Worm (Caenorhabditis elegans) whole organism, young adult: ENCODE results near the gene mrpl-36.

Experiments used
- C06A6.2 ChIP-seq: fragments of 200-800 bp; sonication (Bioruptor generic); conservative IDR thresholded peaks from 2 replicates; pipeline ENCODE4 v1.3.6; 2022; ENCODE audit warnings: missing genetic modification characterization, missing compliant biosample characterization
- F23B12.7 ChIP-seq: sonication (generic microtip); optimal IDR thresholded peaks from 2 replicates; lab custom pipeline; 2017; ENCODE audit warnings: missing genetic modification characterization, mild to moderate bottlenecking, missing compliant biosample characterization, antibody characterized with exemption, moderate library complexity; ENCODE audit not compliant: insufficient read depth
- F55B11.4 ChIP-seq: sonication (generic microtip); optimal IDR thresholded peaks from 2 replicates; lab custom pipeline; 2016; ENCODE audit warnings: missing compliant biosample characterization, missing genetic modification characterization, borderline replicate concordance; ENCODE audit not compliant: insufficient read depth
- F57C9.4 ChIP-seq: sonication (generic microtip); optimal IDR thresholded peaks from 2 replicates; lab custom pipeline; 2017; ENCODE audit warnings: mild to moderate bottlenecking, missing genetic modification characterization, missing compliant biosample characterization
- Y53G8AR.9 ChIP-seq: fragments of 200-800 bp; sonication (Bioruptor generic); conservative IDR thresholded peaks from 2 replicates; pipeline ENCODE4 v1.3.6; 2022; ENCODE audit warnings: missing genetic modification reagents, missing genetic modification characterization, missing compliant biosample characterization
- ZK185.1 ChIP-seq: sonication (generic microtip); optimal IDR thresholded peaks from 2 replicates; lab custom pipeline; 2016; ENCODE audit warnings: mild to moderate bottlenecking, missing genetic modification characterization, missing compliant biosample characterization; ENCODE audit not compliant: poor library complexity, severe bottlenecking
- ama-1 ChIP-seq, 3 experiments: fragments of 150-350 bp in 1 of 3; sonication (generic microtip) in 2 of 3; optimal IDR thresholded peaks; 2 replicates each; lab custom pipeline; 2014 to 2018; ENCODE audit warnings: missing biosample characterization in 2 of 3, missing genetic modification characterization in 2 of 3, missing genetic modification reagents in 2 of 3
- aptf-2 ChIP-seq: fragments of 200-800 bp; sonication (Bioruptor generic); conservative IDR thresholded peaks from 2 replicates; pipeline ENCODE4 v1.3.6; 2022; ENCODE audit warnings: missing genetic modification reagents, missing genetic modification characterization, missing compliant biosample characterization
- athp-1 ChIP-seq: sonication (generic microtip); optimal IDR thresholded peaks from 2 replicates; lab custom pipeline; 2017; ENCODE audit warnings: mild to moderate bottlenecking, missing genetic modification characterization, missing compliant biosample characterization
- attf-3 ChIP-seq: fragments of 200-800 bp; sonication (Bioruptor generic); conservative IDR thresholded peaks from 2 replicates; pipeline ENCODE4 v1.3.6; 2022; ENCODE audit warnings: missing genetic modification reagents, missing genetic modification characterization, missing compliant biosample characterization
- attf-5 ChIP-seq: fragments of 200-800 bp; sonication (Bioruptor generic); optimal IDR thresholded peaks from 2 replicates; lab custom pipeline; 2018; ENCODE audit warnings: mild to moderate bottlenecking, missing genetic modification characterization, missing compliant biosample characterization
- cebp-1 ChIP-seq, 2 experiments: fragments of 200-800 bp in 1 of 2; sonication (Bioruptor generic) in 1 of 2; sonication (generic microtip) in 1 of 2; IDR thresholded peaks in 1 of 2; optimal IDR thresholded peaks in 1 of 2; 2 replicates each; pipeline versions ENCODE4 v1.3.6 to Lab custom; 2017 to 2022; ENCODE audit warnings: missing compliant biosample characterization in 2 of 2, missing genetic modification characterization in 2 of 2, mild to moderate bottlenecking in 1 of 2, missing genetic modification reagents in 1 of 2, moderate library complexity in 1 of 2
- ceh-100 ChIP-seq: fragments of 200-800 bp; sonication (Bioruptor generic); IDR thresholded peaks from 2 replicates; pipeline ENCODE4 v1.3.6; 2022; ENCODE audit warnings: missing genetic modification reagents, missing genetic modification characterization, missing compliant biosample characterization
- chd-7 ChIP-seq: sonication (generic microtip); optimal IDR thresholded peaks from 2 replicates; lab custom pipeline; 2016; ENCODE audit warnings: mild to moderate bottlenecking, missing genetic modification characterization, moderate library complexity, missing compliant biosample characterization
- dox-1 ChIP-seq: fragments of 200-800 bp; sonication (Bioruptor generic); IDR thresholded peaks from 2 replicates; pipeline ENCODE4 v1.3.6; 2022; ENCODE audit warnings: missing genetic modification reagents, missing genetic modification characterization, missing compliant biosample characterization
- dpff-1 ChIP-seq: sonication (generic microtip); optimal IDR thresholded peaks from 2 replicates; lab custom pipeline; 2017; ENCODE audit warnings: mild to moderate bottlenecking, missing genetic modification characterization, missing compliant biosample characterization
- efl-1 ChIP-seq: fragments of 150-350 bp; optimal IDR thresholded peaks from 2 replicates; lab custom pipeline; 2014; ENCODE audit warnings: missing biosample characterization, missing genetic modification reagents, missing genetic modification characterization
- ekl-4 ChIP-seq: fragments of 200-800 bp; sonication (Bioruptor generic); IDR thresholded peaks from 2 replicates; pipeline ENCODE4 v1.3.6; 2022; ENCODE audit warnings: missing genetic modification reagents, missing genetic modification characterization, missing compliant biosample characterization
- fkh-3 ChIP-seq: sonication (generic microtip); optimal IDR thresholded peaks from 2 replicates; lab custom pipeline; 2016; ENCODE audit warnings: mild to moderate bottlenecking, missing genetic modification characterization, missing compliant biosample characterization
- lin-26 ChIP-seq: fragments of 200-800 bp; sonication (Bioruptor generic); IDR thresholded peaks from 2 replicates; pipeline ENCODE4 v1.3.6; 2022; ENCODE audit warnings: missing genetic modification reagents, missing genetic modification characterization, missing compliant biosample characterization
- lin-35 ChIP-seq, 3 experiments: fragments of 150-350 bp in 2 of 3; sonication (generic microtip) in 1 of 3; optimal IDR thresholded peaks; 2 replicates each; lab custom pipeline; 2014 to 2018; ENCODE audit warnings: missing biosample characterization in 3 of 3, missing genetic modification characterization in 3 of 3, missing genetic modification reagents in 3 of 3
- lin-40 ChIP-seq: sonication (generic microtip); optimal IDR thresholded peaks from 2 replicates; lab custom pipeline; 2016; ENCODE audit warnings: missing genetic modification characterization, mild to moderate bottlenecking, missing compliant biosample characterization, missing genotype, missing genetic modification reagents
- lin-54 ChIP-seq: fragments of 200-800 bp; sonication (Bioruptor generic); optimal IDR thresholded peaks from 2 replicates; lab custom pipeline; 2018; ENCODE audit warnings: mild to moderate bottlenecking, missing genetic modification characterization, missing compliant biosample characterization
- lsl-1 ChIP-seq: fragments of 200-800 bp; sonication (Bioruptor generic); optimal IDR thresholded peaks from 2 replicates; lab custom pipeline; 2018; ENCODE audit warnings: mild to moderate bottlenecking, missing genetic modification characterization, moderate library complexity, missing compliant biosample characterization
- lsy-27 ChIP-seq: sonication (generic microtip); optimal IDR thresholded peaks from 2 replicates; lab custom pipeline; 2017; ENCODE audit warnings: missing genetic modification characterization, mild to moderate bottlenecking, missing compliant biosample characterization, antibody characterized with exemption, missing genotype, borderline replicate concordance; ENCODE audit not compliant: insufficient read depth
- mcd-1 ChIP-seq: fragments of 200-800 bp; sonication (Bioruptor generic); IDR thresholded peaks from 2 replicates; pipeline ENCODE4 v1.3.6; 2022; ENCODE audit warnings: missing genetic modification reagents, missing genetic modification characterization, missing compliant biosample characterization
- nhr-80 ChIP-seq: sonication (generic microtip); optimal IDR thresholded peaks from 2 replicates; lab custom pipeline; 2016; ENCODE audit warnings: missing genetic modification characterization, missing compliant biosample characterization
- snpc-1.1 ChIP-seq: sonication (generic microtip); optimal IDR thresholded peaks from 2 replicates; lab custom pipeline; 2017; ENCODE audit warnings: missing genetic modification characterization, mild to moderate bottlenecking, missing compliant biosample characterization, antibody characterized with exemption, moderate library complexity, missing genotype, missing genetic modification reagents; ENCODE audit not compliant: insufficient read depth
- snpc-1.3 ChIP-seq: sonication (generic microtip); optimal IDR thresholded peaks from 2 replicates; lab custom pipeline; 2017; ENCODE audit warnings: missing genetic modification characterization, mild to moderate bottlenecking, missing compliant biosample characterization, antibody characterized with exemption, moderate library complexity, missing genotype, missing genetic modification reagents; ENCODE audit not compliant: insufficient read depth
- tbx-9 ChIP-seq: sonication (generic microtip); optimal IDR thresholded peaks from 2 replicates; lab custom pipeline; 2016; ENCODE audit warnings: borderline replicate concordance, missing genetic modification characterization, inconsistent platforms, missing compliant biosample characterization
- unc-62 ChIP-seq: fragments of 150-350 bp; optimal IDR thresholded peaks from 2 replicates; lab custom pipeline; 2014; ENCODE audit warnings: missing biosample characterization, missing genetic modification reagents, missing genetic modification characterization
- zim-3 ChIP-seq: sonication (generic microtip); optimal IDR thresholded peaks from 2 replicates; lab custom pipeline; 2017; ENCODE audit warnings: mild to moderate bottlenecking, missing genetic modification characterization, moderate library complexity, missing compliant biosample characterization
- ztf-25 ChIP-seq: fragments of 200-800 bp; sonication (Bioruptor generic); IDR thresholded peaks from 2 replicates; pipeline ENCODE4 v1.3.6; 2022; ENCODE audit warnings: missing genetic modification reagents, missing genetic modification characterization, missing compliant biosample characterization
- ztf-26 ChIP-seq: sonication (generic microtip); optimal IDR thresholded peaks from 2 replicates; lab custom pipeline; 2017; ENCODE audit warnings: missing genetic modification characterization, missing compliant biosample characterization
- ztf-28 ChIP-seq: fragments of 200-800 bp; sonication (Bioruptor generic); IDR thresholded peaks from 2 replicates; pipeline ENCODE4 v1.3.6; 2022; ENCODE audit warnings: missing genetic modification reagents, missing genetic modification characterization, missing compliant biosample characterization
- ztf-3 ChIP-seq: fragments of 200-800 bp; sonication (Bioruptor generic); optimal IDR thresholded peaks from 2 replicates; lab custom pipeline; 2018; ENCODE audit warnings: mild to moderate bottlenecking, missing genetic modification characterization, missing compliant biosample characterization

mrpl-36 gene

DNA sequence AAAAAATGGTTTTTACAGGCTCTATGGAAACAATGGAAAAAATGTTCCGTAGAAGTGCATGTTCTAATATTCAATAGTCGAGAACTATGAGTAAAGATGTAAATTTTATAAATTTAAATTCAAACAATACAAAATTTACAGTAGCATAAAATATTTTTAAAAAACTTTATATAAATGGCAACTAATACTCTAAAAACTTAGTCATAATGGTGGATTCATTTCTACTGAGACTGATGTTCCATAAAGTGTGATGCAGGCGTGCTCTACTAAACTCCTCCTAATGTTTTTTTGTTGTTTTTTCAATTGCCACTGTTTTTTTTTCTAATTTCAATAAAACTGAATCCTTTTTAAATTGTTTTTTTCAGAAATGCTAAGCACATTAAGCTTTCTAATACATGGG, 39.7 kb downstream of the mrpl-36 start, which contains the start of gene gtap-2:
gtap-2 (plus strand) TSS at position 366 of the 400 bp plus-strand sequence.
- TF ChIP-seq attf-5 (GFP tag; lab: Kevin White, UChicago) (no peak), ZK185.1 (tag; lab: Kevin White, UChicago) (peak; percentile 7), ceh-100 (GFP tag; lab: Robert Waterston, UW) (peak; percentile 85), dox-1 (no peak), lin-54 (GFP tag; lab: Kevin White, UChicago) (no peak), lsy-27 (tag; lab: Kevin White, UChicago) (no peak), F23B12.7 (tag; lab: Kevin White, UChicago) (no peak)

- TF ChIP-seq fkh-3 (tag; lab: Kevin White, UChicago) (no peak), ztf-28 (GFP tag; lab: Robert Waterston, UW) (no peak), lin-35 (GFP tag; optimal IDR thresholded peaks at IDR 0.05; lab: Kevin White, UChicago) (no peak), nhr-80 (tag; lab: Kevin White, UChicago) (peak; percentile 51), ztf-26 (tag; lab: Kevin White, UChicago) (peak; percentile 26), attf-5 (GFP tag; lab: Kevin White, UChicago) (peak; percentile 47), Y53G8AR.9 (0 out of 2 replicates have a peak, but pooled peaks have one; percentile 15), cebp-1 (GFP tag; IDR thresholded peaks at IDR 0.05; lab: Robert Waterston, UW) (no peak), cebp-1 (tag; optimal IDR thresholded peaks at IDR 0.05; lab: Kevin White, UChicago) (peak; percentile 4), ama-1 (optimal IDR thresholded peaks at IDR 0.05; lab: Kevin White, UChicago) (peak; percentile 21), ama-1 (GFP tag; optimal IDR thresholded peaks at IDR 0.05; lab: Kevin White, UChicago) (no peak)
These were observed 40.3 kb downstream of the mrpl-36 start for ce11 chrIII:9807560-9808046.

DNA sequence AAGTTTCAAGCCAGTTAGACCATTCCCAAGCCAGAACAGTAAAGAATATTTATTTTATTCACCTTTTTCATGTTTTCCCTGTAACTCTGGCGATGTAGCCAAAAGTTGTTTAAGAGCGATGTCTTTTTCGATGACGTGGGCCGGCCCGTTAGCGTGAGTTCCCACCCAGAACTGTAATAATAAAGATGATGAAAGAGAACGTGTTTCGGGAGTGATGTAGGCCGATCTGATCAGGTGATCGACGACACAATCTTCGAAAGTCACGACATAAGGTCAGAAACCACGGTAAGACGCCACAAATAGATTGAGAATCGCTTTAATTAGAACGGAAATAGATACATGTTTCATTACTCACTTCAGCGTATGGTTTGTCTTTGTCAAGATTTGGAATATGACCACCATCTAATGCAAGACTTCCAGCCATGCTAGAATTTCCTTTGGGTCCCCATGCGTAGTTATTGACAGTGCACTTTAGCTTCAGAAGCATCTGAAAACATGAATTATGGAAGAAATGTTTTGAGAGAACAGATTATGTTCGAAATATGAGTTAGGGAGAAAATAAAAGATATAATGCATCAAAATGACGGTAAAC, 40.9 kb downstream of the mrpl-36 start, which contains the start of gene ZK632.4:
ZK632.4 (minus strand) TSS at position 487 of the 592 bp plus-strand sequence.
- TF ChIP-seq C06A6.2 (GFP tag; lab: Robert Waterston, UW) = no peak
- TF ChIP-seq ztf-25 (GFP tag; lab: Robert Waterston, UW) = no peak
- TF ChIP-seq snpc-1.1 (tag; lab: Kevin White, UChicago) = no peak
- no peak for TF ChIP-seq tbx-9 (tag; lab: Kevin White, UChicago)
- TF ChIP-seq cebp-1 (GFP tag; IDR thresholded peaks at IDR 0.05; lab: Robert Waterston, UW) = no peak
- TF ChIP-seq cebp-1 (tag; optimal IDR thresholded peaks at IDR 0.05; lab: Kevin White, UChicago) = peak; percentile 41

DNA sequence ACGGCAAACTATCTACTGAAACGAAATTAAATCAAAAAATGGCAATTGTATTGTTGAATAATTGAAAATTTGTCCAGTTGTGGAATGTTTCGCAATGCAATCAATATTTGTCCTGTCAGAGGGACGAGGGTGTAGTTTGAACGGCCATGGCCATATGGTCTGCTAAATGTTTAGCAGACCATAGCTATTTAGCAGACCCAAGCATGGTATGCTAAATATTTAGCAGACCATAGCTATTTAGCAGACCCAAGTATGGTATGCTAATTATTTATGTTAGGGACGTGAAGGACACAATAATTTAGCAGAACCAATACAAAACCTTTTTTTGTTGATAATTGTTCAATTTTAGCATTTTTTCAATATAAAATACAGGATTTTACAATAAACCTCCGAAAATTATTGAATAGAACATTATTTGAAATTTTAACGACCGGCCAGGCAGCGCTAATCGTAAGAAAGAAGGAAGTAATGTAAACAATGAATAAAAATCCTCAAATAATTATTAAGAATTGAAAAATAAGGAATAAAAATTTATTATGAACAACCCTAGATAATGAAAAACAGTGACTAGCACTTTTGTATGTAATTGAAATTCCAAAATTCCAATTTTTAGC, 42.8 kb downstream of the mrpl-36 start, which contains the start of gene riok-3:
riok-3 (minus strand) TSS at position 15 of the 614 bp plus-strand sequence.
- TF ChIP-seq athp-1 (tag; lab: Kevin White, UChicago) (no peak), efl-1 (GFP tag; lab: Kevin White, UChicago) (no peak), ztf-26 (tag; lab: Kevin White, UChicago) (peak; percentile 36), attf-5 (GFP tag; lab: Kevin White, UChicago) (no peak), zim-3 (tag; lab: Kevin White, UChicago) (peak; percentile 67), lin-40 (peak; percentile 11), dpff-1 (tag; lab: Kevin White, UChicago) (peak; percentile 36), F23B12.7 (tag; lab: Kevin White, UChicago) (peak; percentile 21), mcd-1 (GFP tag; lab: Robert Waterston, UW) (peak; percentile 33; the same call in 1 of the 2 replicates), F57C9.4 (tag; lab: Kevin White, UChicago) (peak; percentile 41), attf-3 (GFP tag; lab: Robert Waterston, UW) (0 out of 2 replicates have a peak, but pooled peaks have one; percentile 7), chd-7 (tag; lab: Kevin White, UChicago) (no peak), lsl-1 (GFP tag; lab: Kevin White, UChicago) (no peak), Y53G8AR.9 (peak; percentile 75), ZK185.1 (tag; lab: Kevin White, UChicago) (peak; percentile 40), C06A6.2 (GFP tag; lab: Robert Waterston, UW) (0 out of 2 replicates have a peak, but pooled peaks have one; percentile 18), dox-1 (peak; percentile 33; the same call in 1 of the 2 replicates), F55B11.4 (tag; lab: Kevin White, UChicago) (no peak), lin-26 (GFP tag; lab: Robert Waterston, UW) (0 out of 2 replicates have a peak, but pooled peaks have one; percentile 25), snpc-1.3 (tag; lab: Kevin White, UChicago) (no peak), ekl-4 (GFP tag; lab: Robert Waterston, UW) (peak; percentile 50), aptf-2 (no peak), unc-62 (GFP tag; lab: Kevin White, UChicago) (no peak), lin-54 (GFP tag; lab: Kevin White, UChicago) (no peak), ztf-3 (GFP tag; lab: Kevin White, UChicago) (peak; percentile 19)
